Worm (Caenorhabditis elegans): ENCODE results near the gene K08F8.7.

- TF ChIP-seq him-1 (tag; optimal IDR thresholded peaks at IDR 0.05): no peak
- no peak for TF ChIP-seq dao-5 (tag; optimal IDR thresholded peaks at IDR 0.05)
- no peak for TF ChIP-seq W03F9.2 (tag; optimal IDR thresholded peaks at IDR 0.05)
Measured at ce11 chrII:8741277-8741676, 13.9 kb downstream of the K08F8.7 start.
